Fruit fly (Drosophila melanogaster): Measurements from ENCODE around the gene nkd.

The nkd gene

dm6 chr3L:19079798-19080691, 34.8 kb upstream of the nkd start (continued):
- no peak; the same call in 2 of the 3 replicates for TF ChIP-seq so (GFP tag; IDR thresholded peaks at IDR 0.05)
- TF ChIP-seq da (GFP tag; optimal IDR thresholded peaks at IDR 0.05) = no peak
- TF ChIP-seq lab (GFP tag; optimal IDR thresholded peaks at IDR 0.05) = peak; percentile 16
- TF ChIP-seq CG9727 (GFP tag; optimal IDR thresholded peaks at IDR 0.05) = peak; percentile 37
- peak; percentile 16 for TF ChIP-seq Hmr (GFP tag; optimal IDR thresholded peaks at IDR 0.05)
- no peak for TF ChIP-seq CG14667 (GFP tag; IDR thresholded peaks at IDR 0.05)
- TF ChIP-seq aop (GFP tag; IDR thresholded peaks at IDR 0.05) = no peak
- no peak for TF ChIP-seq B-H2 (GFP tag; optimal IDR thresholded peaks at IDR 0.05)
- no peak for TF ChIP-seq cad (GFP tag; optimal IDR thresholded peaks at IDR 0.05)
- no peak for TF ChIP-seq hth (optimal IDR thresholded peaks at IDR 0.05)
- no peak for TF ChIP-seq NK7.1 (GFP tag; optimal IDR thresholded peaks at IDR 0.05)
- TF ChIP-seq odd (GFP tag; optimal IDR thresholded peaks at IDR 0.05) = no peak
- TF ChIP-seq dm (GFP tag; optimal IDR thresholded peaks at IDR 0.05) = no peak
- no peak for TF ChIP-seq HLH4C (GFP tag; IDR thresholded peaks at IDR 0.05; ENCODE audit: partially characterized antibody)
- TF ChIP-seq Nf-YC (tag; optimal IDR thresholded peaks at IDR 0.05) = no peak
- TF ChIP-seq run (tag; optimal IDR thresholded peaks at IDR 0.05) = no peak
- TF ChIP-seq wor (GFP tag; IDR thresholded peaks at IDR 0.05) = no peak
- TF ChIP-seq CG17359 (tag; optimal IDR thresholded peaks at IDR 0.05) = no peak
- TF ChIP-seq Poxn (GFP tag; IDR thresholded peaks at IDR 0.05) = no peak
- TF ChIP-seq Lim3 (GFP tag; IDR thresholded peaks at IDR 0.05) = no peak
- TF ChIP-seq tap (tag; optimal IDR thresholded peaks at IDR 0.05) = no peak
- no peak for TF ChIP-seq Camta (GFP tag; optimal IDR thresholded peaks at IDR 0.05)
- TF ChIP-seq schlank (tag; optimal IDR thresholded peaks at IDR 0.05) = no peak
- no peak for TF ChIP-seq pros (GFP tag; optimal IDR thresholded peaks at IDR 0.05)
- no peak for TF ChIP-seq CG6791 (GFP tag; IDR thresholded peaks at IDR 0.05; ENCODE audit: partially characterized antibody)
- TF ChIP-seq fru (optimal IDR thresholded peaks at IDR 0.05) = no peak
- no peak for TF ChIP-seq CG43689 (GFP tag; IDR thresholded peaks at IDR 0.05)
- no peak for TF ChIP-seq CG17912 (GFP tag; optimal IDR thresholded peaks at IDR 0.05)
- peak; percentile 1 for TF ChIP-seq cwo (GFP tag; optimal IDR thresholded peaks at IDR 0.05)
- TF ChIP-seq CG17568 (GFP tag; optimal IDR thresholded peaks at IDR 0.05) = no peak
- TF ChIP-seq CG7786 (GFP tag; optimal IDR thresholded peaks at IDR 0.05) = no peak
- no peak for TF ChIP-seq CG10462 (GFP tag; optimal IDR thresholded peaks at IDR 0.05)
- no peak for TF ChIP-seq Gsc (GFP tag; IDR thresholded peaks at IDR 0.05)
- peak; percentile 10 for TF ChIP-seq CG10147 (GFP tag; optimal IDR thresholded peaks at IDR 0.05)
- TF ChIP-seq Aef1 (GFP tag; IDR thresholded peaks at IDR 0.05) = no peak
- no peak for TF ChIP-seq bbx (GFP tag; IDR thresholded peaks at IDR 0.05; ENCODE audit: partially characterized antibody)
- TF ChIP-seq tio (GFP tag; optimal IDR thresholded peaks at IDR 0.05) = peak; percentile 7
- TF ChIP-seq Dfd (GFP tag; optimal IDR thresholded peaks at IDR 0.05) = no peak
- no peak for TF ChIP-seq CG31224 (GFP tag; IDR thresholded peaks at IDR 0.05)
- no peak for TF ChIP-seq CG34224 (GFP tag; IDR thresholded peaks at IDR 0.05; ENCODE audit: partially characterized antibody)
- TF ChIP-seq Stat92E (GFP tag; optimal IDR thresholded peaks at IDR 0.05) = no peak
- TF ChIP-seq MTF-1 (GFP tag; optimal IDR thresholded peaks at IDR 0.05; ENCODE audit: borderline replicate concordance) = no peak
- TF ChIP-seq NC2β (GFP tag; optimal IDR thresholded peaks at IDR 0.05) = no peak
- TF ChIP-seq CG12299 (tag; optimal IDR thresholded peaks at IDR 0.05) = no peak
- no peak for TF ChIP-seq Scr (GFP tag; IDR thresholded peaks at IDR 0.05; ENCODE audit: partially characterized antibody)
- TF ChIP-seq vvl (GFP tag; IDR thresholded peaks at IDR 0.05) = 0 out of 2 replicates have a peak, but pooled peaks have one; percentile 11
- TF ChIP-seq PHDP (tag; optimal IDR thresholded peaks at IDR 0.05) = peak; percentile 17
- TF ChIP-seq CG12155 (GFP tag; optimal IDR thresholded peaks at IDR 0.05) = no peak
- TF ChIP-seq YL-1 (GFP tag; optimal IDR thresholded peaks at IDR 0.05) = no peak
